Worm (Caenorhabditis elegans) whole organism, L2 larva: ENCODE measurements around the gene mlp-1.

Experiments
- ZK546.5 ChIP-seq: sonication (generic microtip); optimal IDR thresholded peaks from 2 replicates; lab custom pipeline; 2017; ENCODE audit warnings: missing biosample characterization, missing genetic modification characterization
- ama-1 ChIP-seq: fragments of 150-350 bp; optimal IDR thresholded peaks from 2 replicates; lab custom pipeline; 2018; ENCODE audit warnings: inconsistent platforms
- dmd-4 ChIP-seq: sonication (generic microtip); optimal IDR thresholded peaks from 2 replicates; lab custom pipeline; 2017; ENCODE audit warnings: missing biosample characterization, missing genetic modification characterization
- egl-27 ChIP-seq: sonication (generic microtip); optimal IDR thresholded peaks from 3 replicates; lab custom pipeline; 2017; ENCODE audit warnings: missing biosample characterization, missing genetic modification reagents, missing genetic modification characterization
- elt-3 ChIP-seq: sonication (generic microtip); optimal IDR thresholded peaks from 2 replicates; lab custom pipeline; 2017; ENCODE audit warnings: missing biosample characterization, missing genetic modification characterization
- lin-11 ChIP-seq: fragments of 150-350 bp; sonication (generic microtip); optimal IDR thresholded peaks from 2 replicates; lab custom pipeline; 2014; ENCODE audit warnings: missing biosample characterization, missing genetic modification characterization, inconsistent platforms, mixed read lengths
- lin-13 ChIP-seq: fragments of 150-350 bp; optimal IDR thresholded peaks from 2 replicates; lab custom pipeline; 2014; ENCODE audit warnings: missing biosample characterization, missing genetic modification reagents, missing genetic modification characterization
- lsy-2 ChIP-seq, 2 experiments: fragments of 150-350 bp in 1 of 2; sonication (generic microtip) in 1 of 2; optimal IDR thresholded peaks; 2 replicates each; lab custom pipeline; 2014 to 2017; ENCODE audit warnings: missing biosample characterization in 2 of 2, missing genetic modification characterization in 2 of 2
- mab-5 ChIP-seq: fragments of 150-350 bp; optimal IDR thresholded peaks from 2 replicates; lab custom pipeline; 2014; ENCODE audit warnings: missing biosample characterization, missing genetic modification characterization
- nhr-10 ChIP-seq: sonication (generic microtip); optimal IDR thresholded peaks from 2 replicates; lab custom pipeline; 2017; ENCODE audit warnings: missing biosample characterization, missing genetic modification characterization
- nhr-11 ChIP-seq: fragments of 150-350 bp; optimal IDR thresholded peaks from 2 replicates; lab custom pipeline; 2014; ENCODE audit warnings: missing biosample characterization, missing genetic modification characterization
- unc-62 ChIP-seq: fragments of 150-350 bp; optimal IDR thresholded peaks from 2 replicates; lab custom pipeline; 2014; ENCODE audit warnings: missing biosample characterization, missing genetic modification reagents, missing genetic modification characterization

ce11 chrIII:5967640-5968039, 7.2 kb downstream of the mlp-1 start:
- TF ChIP-seq lin-13 (GFP tag; lab: Kevin White, UChicago) (no peak), egl-27 (no peak), mab-5 (tag; lab: Kevin White, UChicago) (no peak), elt-3 (no peak), nhr-11 (no peak), lsy-2 (tag; optimal IDR thresholded peaks at IDR 0.05; lab: Kevin White, UChicago) (no peak), ZK546.5 (tag; lab: Kevin White, UChicago) (no peak), dmd-4 (tag; lab: Kevin White, UChicago) (no peak), lin-11 (tag; lab: Kevin White, UChicago) (no peak), nhr-10 (no peak), unc-62 (GFP tag; lab: Kevin White, UChicago) (no peak), ama-1 (no peak)
